Worm (Caenorhabditis elegans): Measurements from ENCODE around the gene B0280.9.

B0280.9 gene

DNA sequence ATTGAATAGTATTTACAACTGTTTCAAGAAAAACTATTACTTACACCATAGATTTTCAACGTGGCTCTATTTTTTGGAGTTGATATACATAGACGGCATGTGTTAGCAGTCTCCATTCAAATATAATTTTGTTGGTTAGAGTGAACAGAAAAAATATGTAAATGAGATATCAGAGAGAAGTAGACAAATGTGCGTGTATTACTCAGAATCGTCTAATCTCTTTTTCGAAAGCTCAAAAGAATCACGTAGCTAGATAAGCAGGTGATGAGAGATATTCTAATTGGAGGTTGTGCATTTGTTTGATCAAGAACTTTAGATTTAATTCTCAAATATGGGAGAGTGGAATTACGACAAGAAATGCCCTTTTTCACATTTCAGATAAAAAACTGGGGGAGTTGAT is 32.1 kb downstream of the B0280.9 start, which contains the start of gene ZK418.10:
Gene ZK418.10, minus strand, starts transcription at position 148 of the 400 bp plus-strand sequence.
- no peak for TF ChIP-seq ref-1 (GFP tag; conservative IDR thresholded peaks at IDR 0.05)
- TF ChIP-seq cog-1 (tag; optimal IDR thresholded peaks at IDR 0.05), result no peak
- TF ChIP-seq tab-1 (GFP tag; IDR thresholded peaks at IDR 0.05), result no peak
- TF ChIP-seq flt-1 (GFP tag; IDR thresholded peaks at IDR 0.05), result no peak
- no peak for TF ChIP-seq ztf-29 (GFP tag; IDR thresholded peaks at IDR 0.05)

DNA sequence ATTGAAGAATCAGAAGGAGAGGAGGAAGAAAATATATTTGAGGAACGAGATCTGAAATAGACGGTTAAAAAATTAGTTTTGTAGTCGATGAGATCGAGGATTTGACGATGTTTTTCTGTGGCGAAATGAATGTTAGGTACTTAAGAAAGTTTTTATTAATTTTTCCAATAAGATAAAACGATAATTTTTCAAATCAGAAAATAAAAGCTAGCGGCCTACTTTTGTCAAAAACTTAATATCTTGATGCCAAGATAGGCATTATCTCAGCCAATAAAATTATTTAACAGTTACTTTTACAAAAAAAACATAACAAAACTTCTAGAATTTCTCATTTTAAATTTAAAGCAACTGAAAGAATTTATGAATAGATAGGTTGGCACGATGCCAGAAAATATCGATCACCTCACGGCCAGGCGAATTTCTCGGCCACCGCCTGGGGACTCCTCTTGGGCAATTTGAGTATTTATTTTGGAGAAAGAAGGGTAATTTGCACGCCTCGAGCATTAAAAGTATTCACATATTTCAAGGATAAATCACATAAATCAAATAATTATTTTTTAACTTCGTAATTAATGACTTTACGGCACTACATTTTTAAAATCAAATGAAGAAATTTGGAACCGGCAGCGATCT is 34.9 kb downstream of the B0280.9 start, which contains the start of gene fubl-2:
Gene fubl-2, minus strand, starts transcription at position 51 of the 633 bp plus-strand sequence.
- no peak for TF ChIP-seq tab-1 (GFP tag; IDR thresholded peaks at IDR 0.05)
- TF ChIP-seq ztf-23 (GFP tag; IDR thresholded peaks at IDR 0.05), result 0 out of 2 replicates have a peak, but pooled peaks have one; percentile 27
- TF ChIP-seq ref-1 (GFP tag; conservative IDR thresholded peaks at IDR 0.05), result no peak
- TF ChIP-seq flt-1 (GFP tag; IDR thresholded peaks at IDR 0.05), result no peak
- TF ChIP-seq T22C8.4 (GFP tag; IDR thresholded peaks at IDR 0.05), result no peak; the same call in 1 of the 2 replicates

DNA sequence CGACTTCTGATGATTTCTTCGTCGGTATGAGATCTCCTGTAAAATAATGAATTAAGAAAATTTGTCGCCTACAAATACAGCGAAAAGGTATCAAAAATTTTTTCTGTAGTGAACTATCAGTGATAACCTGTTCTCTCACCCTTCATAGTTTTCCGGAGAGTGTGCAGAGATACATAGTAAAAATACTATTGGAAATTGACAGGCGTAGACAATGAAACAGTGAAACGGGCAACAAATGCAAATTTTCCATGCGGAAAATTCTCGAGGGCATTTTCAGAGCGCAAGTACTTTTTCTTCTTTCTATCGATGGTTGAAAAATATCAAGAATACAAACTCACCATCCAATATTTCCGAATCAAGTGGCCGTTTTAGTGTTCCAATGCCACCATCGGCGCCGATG is 35.5 kb downstream of the B0280.9 start:
- TF ChIP-seq tab-1 (GFP tag; IDR thresholded peaks at IDR 0.05), result no peak
- no peak for TF ChIP-seq med-1 (GFP tag; optimal IDR thresholded peaks at IDR 0.05; ENCODE audit: insufficient read depth)
- no peak for TF ChIP-seq ref-1 (GFP tag; conservative IDR thresholded peaks at IDR 0.05)
- no peak for TF ChIP-seq ztf-23 (GFP tag; IDR thresholded peaks at IDR 0.05)
- no peak for TF ChIP-seq T22C8.4 (GFP tag; IDR thresholded peaks at IDR 0.05)
- no peak for TF ChIP-seq klf-2 (GFP tag; conservative IDR thresholded peaks at IDR 0.05)
- TF ChIP-seq ztf-29 (GFP tag; IDR thresholded peaks at IDR 0.05), result no peak
- no peak for TF ChIP-seq cog-1 (tag; optimal IDR thresholded peaks at IDR 0.05)
- no peak for TF ChIP-seq flt-1 (GFP tag; IDR thresholded peaks at IDR 0.05)

DNA sequence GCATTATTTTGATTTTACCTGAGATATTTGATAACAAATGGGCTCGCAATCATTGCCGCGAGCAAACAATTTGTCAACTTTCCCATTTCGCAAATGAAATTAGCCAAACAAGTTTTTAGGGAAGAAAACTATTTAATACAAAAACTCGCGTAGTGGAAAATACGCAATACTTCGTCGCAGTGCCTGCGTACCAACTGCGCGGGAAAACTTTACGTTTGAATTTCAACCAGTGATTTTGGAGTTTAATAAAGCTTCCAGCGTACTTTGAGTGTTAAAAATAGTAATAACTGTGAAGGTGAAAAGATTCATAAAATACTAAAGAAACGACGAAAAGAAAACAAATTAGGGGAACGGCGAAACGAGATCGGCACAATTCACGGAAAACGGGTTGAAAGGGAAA is 37.8 kb downstream of the B0280.9 start, which contains the start of gene tofu-7:
Gene tofu-7, minus strand, starts transcription at position 111 of the 400 bp plus-strand sequence.
- TF ChIP-seq tab-1 (GFP tag; IDR thresholded peaks at IDR 0.05) (no peak), T22C8.4 (GFP tag; IDR thresholded peaks at IDR 0.05) (no peak)

DNA sequence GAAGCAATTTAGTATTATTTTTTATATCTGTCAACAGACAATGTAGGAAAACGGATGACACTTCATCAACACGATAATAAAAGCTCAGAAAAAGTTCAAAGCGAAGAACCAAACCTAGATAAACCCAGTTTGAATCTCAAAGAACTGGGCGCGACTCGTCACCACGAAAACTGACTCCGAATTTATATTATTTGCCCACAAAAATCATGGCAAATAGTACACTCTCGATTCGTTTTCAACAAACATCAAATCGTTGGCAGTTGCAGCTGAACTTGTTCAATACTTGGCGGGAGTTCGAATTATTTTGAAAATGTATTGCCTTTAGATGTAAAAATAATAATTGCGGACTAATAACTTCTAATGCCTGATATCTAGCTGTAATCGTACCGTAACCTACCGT is 39.6 kb downstream of the B0280.9 start:
- TF ChIP-seq ztf-23 (GFP tag; IDR thresholded peaks at IDR 0.05) (no peak), T22C8.4 (GFP tag; IDR thresholded peaks at IDR 0.05) (no peak), ref-1 (GFP tag; conservative IDR thresholded peaks at IDR 0.05) (no peak), klf-2 (GFP tag; conservative IDR thresholded peaks at IDR 0.05) (no peak)

DNA sequence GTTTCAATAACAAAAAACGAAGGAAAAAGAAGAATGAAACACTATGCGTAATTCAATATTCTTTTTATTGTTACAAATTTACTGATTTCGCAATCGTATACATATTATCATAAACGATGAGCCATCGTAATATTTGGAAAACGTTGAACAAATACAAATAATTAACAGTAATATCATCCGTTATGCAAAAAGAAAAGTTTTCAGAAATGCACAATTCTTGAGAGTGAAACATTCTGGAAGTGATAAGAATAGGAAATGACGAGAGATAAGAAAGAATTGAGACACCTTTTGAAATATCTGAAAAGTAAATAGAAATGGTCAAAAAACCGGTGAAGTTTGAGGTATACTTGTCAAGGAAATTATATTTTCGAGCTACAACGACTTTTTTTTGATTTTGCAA is 41.2 kb downstream of the B0280.9 start:
- TF ChIP-seq ztf-29 (GFP tag; IDR thresholded peaks at IDR 0.05), result no peak
- TF ChIP-seq flt-1 (GFP tag; IDR thresholded peaks at IDR 0.05), result no peak
- no peak for TF ChIP-seq ref-1 (GFP tag; conservative IDR thresholded peaks at IDR 0.05)
- TF ChIP-seq tab-1 (GFP tag; IDR thresholded peaks at IDR 0.05), result no peak
- no peak for TF ChIP-seq med-1 (GFP tag; optimal IDR thresholded peaks at IDR 0.05; ENCODE audit: insufficient read depth)
- no peak for TF ChIP-seq T22C8.4 (GFP tag; IDR thresholded peaks at IDR 0.05)
- no peak for TF ChIP-seq cog-1 (tag; optimal IDR thresholded peaks at IDR 0.05)
- no peak for TF ChIP-seq klf-2 (GFP tag; conservative IDR thresholded peaks at IDR 0.05)
- TF ChIP-seq ztf-23 (GFP tag; IDR thresholded peaks at IDR 0.05), result no peak

DNA sequence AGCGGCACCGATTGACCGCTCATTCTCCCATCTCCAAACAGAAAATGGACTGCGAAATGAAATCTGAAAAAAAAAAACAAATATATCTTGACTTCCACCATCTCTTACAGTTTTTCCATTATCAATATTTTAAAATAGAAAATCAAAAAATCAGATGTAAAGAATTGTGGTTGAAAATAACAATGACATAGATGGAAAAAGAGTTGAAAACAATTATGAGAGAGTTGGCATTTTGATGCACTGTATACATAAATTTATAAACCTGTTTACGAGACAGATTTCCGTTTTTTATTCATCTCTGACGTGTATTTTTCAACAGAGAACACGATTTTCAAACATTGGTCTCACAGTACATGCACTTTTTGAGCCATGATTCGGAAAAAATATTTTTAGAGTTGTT is 42.0 kb downstream of the B0280.9 start, which contains the start of gene ZK418.7:
Gene ZK418.7, minus strand, starts transcription at position 101 of the 400 bp plus-strand sequence.
- TF ChIP-seq ztf-23 (GFP tag; IDR thresholded peaks at IDR 0.05) (no peak), cog-1 (tag; optimal IDR thresholded peaks at IDR 0.05) (no peak), flt-1 (GFP tag; IDR thresholded peaks at IDR 0.05) (no peak), tab-1 (GFP tag; IDR thresholded peaks at IDR 0.05) (no peak), ref-1 (GFP tag; conservative IDR thresholded peaks at IDR 0.05) (no peak), med-1 (GFP tag; optimal IDR thresholded peaks at IDR 0.05; ENCODE audit: insufficient read depth) (no peak), ztf-29 (GFP tag; IDR thresholded peaks at IDR 0.05) (no peak), klf-2 (GFP tag; conservative IDR thresholded peaks at IDR 0.05) (no peak)

DNA sequence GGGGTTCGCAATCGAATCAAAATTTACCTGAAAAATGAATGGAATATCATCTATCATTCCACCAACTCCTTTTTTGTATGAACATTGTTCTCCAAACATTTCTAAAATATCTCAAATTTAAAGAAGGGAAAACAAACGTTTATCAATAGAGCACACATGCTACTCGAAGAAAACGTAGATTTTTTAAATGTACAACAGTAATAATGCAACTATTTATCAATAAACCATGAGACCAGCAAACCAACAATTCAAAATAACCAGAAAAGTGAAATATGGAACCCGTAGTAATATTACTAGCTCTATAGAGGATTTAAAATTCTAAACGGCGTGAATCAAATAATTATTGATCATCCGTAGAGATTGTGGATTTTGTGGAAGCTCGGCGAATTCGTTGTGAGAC is 44.0 kb downstream of the B0280.9 start, which contains the start of gene ZK418.6:
Gene ZK418.6, minus strand, starts transcription at position 101 of the 400 bp plus-strand sequence.
- TF ChIP-seq cog-1 (tag; optimal IDR thresholded peaks at IDR 0.05) (no peak), ztf-23 (GFP tag; IDR thresholded peaks at IDR 0.05) (no peak), T22C8.4 (GFP tag; IDR thresholded peaks at IDR 0.05) (no peak), flt-1 (GFP tag; IDR thresholded peaks at IDR 0.05) (no peak), tab-1 (GFP tag; IDR thresholded peaks at IDR 0.05) (no peak), med-1 (GFP tag; optimal IDR thresholded peaks at IDR 0.05; ENCODE audit: insufficient read depth) (no peak), ref-1 (GFP tag; conservative IDR thresholded peaks at IDR 0.05) (no peak), ztf-29 (GFP tag; IDR thresholded peaks at IDR 0.05) (no peak), klf-2 (GFP tag; conservative IDR thresholded peaks at IDR 0.05) (no peak)

DNA sequence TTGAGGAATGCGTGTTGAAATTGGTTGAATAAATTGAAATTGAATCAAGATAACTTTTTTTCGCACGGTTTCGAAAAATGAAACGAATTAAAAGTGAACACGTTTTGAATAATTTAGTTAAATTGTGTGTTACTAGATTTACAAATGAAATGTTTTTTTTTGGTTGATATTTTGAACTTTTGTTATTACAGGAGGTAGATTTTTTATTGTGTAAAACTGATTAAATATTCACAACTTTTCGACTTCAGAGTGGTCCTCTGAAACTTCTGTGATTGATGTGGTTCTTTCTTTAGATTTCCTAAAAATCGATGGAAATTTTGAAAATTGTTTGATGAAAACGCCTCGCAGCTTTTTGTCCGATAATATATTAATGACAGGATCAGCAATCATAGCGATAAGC is 46.3 kb downstream of the B0280.9 start, which contains the start of gene ZK418.13:
Gene ZK418.13, minus strand, starts transcription at position 101 of the 400 bp plus-strand sequence.
- TF ChIP-seq tab-1 (GFP tag; IDR thresholded peaks at IDR 0.05) (no peak), flt-1 (GFP tag; IDR thresholded peaks at IDR 0.05) (no peak), ztf-29 (GFP tag; IDR thresholded peaks at IDR 0.05) (no peak), med-1 (GFP tag; optimal IDR thresholded peaks at IDR 0.05; ENCODE audit: insufficient read depth) (no peak), klf-2 (GFP tag; conservative IDR thresholded peaks at IDR 0.05) (no peak), cog-1 (tag; optimal IDR thresholded peaks at IDR 0.05) (no peak), ref-1 (GFP tag; conservative IDR thresholded peaks at IDR 0.05) (no peak)

DNA sequence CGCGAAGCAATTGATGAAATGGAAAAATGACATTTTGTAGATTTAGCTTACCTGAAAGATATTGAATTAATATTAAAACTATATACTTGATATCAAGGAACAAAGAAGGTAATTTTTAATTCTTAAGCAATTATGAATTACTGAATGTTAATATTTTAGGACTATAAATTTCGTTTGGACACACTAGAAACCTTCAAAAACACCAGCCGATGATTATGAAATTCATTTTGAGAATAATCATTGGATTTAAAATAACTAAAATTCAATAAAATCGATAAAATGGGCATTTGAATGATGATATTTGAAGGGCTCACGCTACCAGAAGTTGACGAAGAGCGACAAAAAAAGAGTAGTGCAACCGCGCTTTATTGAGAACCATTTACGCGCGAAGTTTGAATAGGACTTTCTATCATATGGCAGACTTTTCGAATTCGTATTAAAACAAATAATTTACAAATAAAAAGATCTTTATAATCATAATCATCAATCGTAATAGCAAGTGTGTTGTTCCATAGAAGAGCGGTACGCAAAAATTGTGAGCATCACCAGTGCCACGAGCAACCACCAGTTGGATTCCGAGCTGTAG is 48.8 kb downstream of the B0280.9 start, which contains the start of gene ZK418.5:
Gene ZK418.5, minus strand, starts transcription at position 51 of the 586 bp plus-strand sequence.
- no peak for TF ChIP-seq ref-1 (GFP tag; conservative IDR thresholded peaks at IDR 0.05)
- TF ChIP-seq ztf-23 (GFP tag; IDR thresholded peaks at IDR 0.05), result no peak
- no peak for TF ChIP-seq T22C8.4 (GFP tag; IDR thresholded peaks at IDR 0.05)
